Worm (Caenorhabditis elegans) whole organism, L4 larva: ENCODE measurements around the gene spcs-2.

Experiments
- D1046.2 ChIP-seq: fragments of 200-800 bp; sonication (Bioruptor generic); IDR thresholded peaks from 2 replicates; pipeline ENCODE4 v1.3.6; 2022; ENCODE audit warnings: missing genetic modification characterization, missing compliant biosample characterization
- ZK546.5 ChIP-seq, 2 experiments: sonication (generic microtip); optimal IDR thresholded peaks; 2 replicates each; lab custom pipeline; 2017; ENCODE audit warnings: missing biosample characterization in 2 of 2, missing genetic modification characterization in 2 of 2
- daf-12 ChIP-seq: fragments of 150-350 bp; optimal IDR thresholded peaks from 2 replicates; lab custom pipeline; 2014; ENCODE audit warnings: missing biosample characterization, missing genetic modification reagents, missing genetic modification characterization
- dmd-8 ChIP-seq: fragments of 200-800 bp; sonication (Bioruptor generic); IDR thresholded peaks from 2 replicates; pipeline ENCODE4 v1.3.6; 2022; ENCODE audit warnings: missing genetic modification characterization, missing compliant biosample characterization
- lin-13 ChIP-seq: fragments of 150-350 bp; optimal IDR thresholded peaks from 2 replicates; lab custom pipeline; 2014; ENCODE audit warnings: missing biosample characterization, missing genetic modification reagents, missing genetic modification characterization
- lin-39 ChIP-seq: fragments of 150-350 bp; optimal IDR thresholded peaks from 2 replicates; lab custom pipeline; 2014; ENCODE audit warnings: missing biosample characterization, missing genetic modification reagents, missing genetic modification characterization
- lsy-2 ChIP-seq, 2 experiments: fragments of 150-350 bp in 1 of 2; sonication (generic microtip) in 1 of 2; optimal IDR thresholded peaks; 2 replicates each; lab custom pipeline; 2014 to 2017; ENCODE audit warnings: missing biosample characterization in 2 of 2, missing genetic modification characterization in 2 of 2
- nhr-10 ChIP-seq: fragments of 150-350 bp; optimal IDR thresholded peaks from 2 replicates; lab custom pipeline; 2014; ENCODE audit warnings: missing biosample characterization, missing genetic modification characterization
- nhr-77 ChIP-seq: fragments of 150-350 bp; optimal IDR thresholded peaks from 2 replicates; lab custom pipeline; 2014; ENCODE audit warnings: missing biosample characterization, missing genetic modification characterization
- unc-62 ChIP-seq, 3 experiments: fragments of 150-350 bp in 1 of 3; sonication (generic microtip); optimal IDR thresholded peaks in 2 of 3; peaks in 1 of 3; 1 replicate in 1 of 3; 2 replicates in 2 of 3; lab custom pipeline; 2014 to 2017; ENCODE audit warnings: missing biosample characterization in 3 of 3, missing genetic modification characterization in 3 of 3, missing genetic modification reagents in 3 of 3, missing genotype in 1 of 3
- ztf-11 ChIP-seq: fragments of 150-350 bp; optimal IDR thresholded peaks from 2 replicates; lab custom pipeline; 2014; ENCODE audit warnings: missing biosample characterization, missing genetic modification characterization

ce11 chrIII:12910365-12910764 lies 35.5 kb downstream of the spcs-2 start, which contains the start of gene flp-14:
- TF ChIP-seq lin-13 (GFP tag; lab: Kevin White, UChicago) = no peak
- no peak for TF ChIP-seq dmd-8 (GFP tag; lab: Robert Waterston, UW)
- no peak for TF ChIP-seq lsy-2 (tag; optimal IDR thresholded peaks at IDR 0.05; lab: Kevin White, UChicago)
- TF ChIP-seq D1046.2 (GFP tag; lab: Robert Waterston, UW) = no peak
- TF ChIP-seq ZK546.5 (tag; optimal IDR thresholded peaks at IDR 0.05; lab: Kevin White, UChicago) = no peak
- peak in 1 of 2 experiments; percentile 61 for TF ChIP-seq unc-62 (GFP tag; optimal IDR thresholded peaks at IDR 0.05 in 1 of 2; lab: Kevin White, UChicago)
- no peak for TF ChIP-seq unc-62 (tag; optimal IDR thresholded peaks at IDR 0.05; lab: Kevin White, UChicago)
- no peak for TF ChIP-seq daf-12 (tag; lab: Kevin White, UChicago)
- TF ChIP-seq nhr-10 (tag; lab: Kevin White, UChicago) = no peak
- TF ChIP-seq lin-39 (tag; lab: Kevin White, UChicago) = no peak
- no peak for TF ChIP-seq ztf-11 (tag; lab: Kevin White, UChicago)
- TF ChIP-seq nhr-77 (tag; lab: Kevin White, UChicago) = no peak
